Fruit fly (Drosophila melanogaster) whole organism, embryonic: Measurements from ENCODE around the gene CG33702.

Source experiments
- CG10462 ChIP-seq: fragments of 200-800 bp; sonication (Bioruptor generic); optimal IDR thresholded peaks from 2 replicates; lab custom pipeline; 2016; ENCODE audit warnings: missing biosample characterization, missing genetic modification characterization
- CG10654 ChIP-seq: fragments of 200-800 bp; sonication (Bioruptor generic); optimal IDR thresholded peaks from 2 replicates; lab custom pipeline; 2016; ENCODE audit warnings: missing biosample characterization, missing genetic modification characterization
- CG10979 ChIP-seq: fragments of 200-800 bp; sonication (Bioruptor generic); optimal IDR thresholded peaks from 2 replicates; lab custom pipeline; 2018; ENCODE audit warnings: missing biosample characterization, mild to moderate bottlenecking, missing genetic modification characterization, moderate library complexity
- CG13287 ChIP-seq: fragments of 200-800 bp; sonication (Bioruptor generic); IDR thresholded peaks from 2 replicates; pipeline ENCODE4 v1.3.6; 2022; ENCODE audit warnings: missing biosample characterization, missing genetic modification characterization; ENCODE audit not compliant: partially characterized antibody
- CG13775 ChIP-seq: fragments of 200-800 bp; sonication (Bioruptor generic); optimal IDR thresholded peaks from 3 replicates; lab custom pipeline; 2017; ENCODE audit warnings: missing biosample characterization, mild to moderate bottlenecking, missing genetic modification characterization
- CG14014 ChIP-seq: fragments of 200-800 bp; sonication (Bioruptor generic); IDR thresholded peaks from 2 replicates; pipeline ENCODE4 v1.3.6; 2022; ENCODE audit warnings: missing biosample characterization, missing genetic modification characterization
- CG15011 ChIP-seq: fragments of 200-800 bp; sonication (Bioruptor generic); optimal IDR thresholded peaks from 3 replicates; lab custom pipeline; 2018; ENCODE audit warnings: missing biosample characterization, mild to moderate bottlenecking, missing genetic modification characterization
- CG18599 ChIP-seq: fragments of 200-800 bp; sonication (Bioruptor generic); optimal IDR thresholded peaks from 3 replicates; lab custom pipeline; 2017; ENCODE audit warnings: missing biosample characterization, missing genetic modification characterization, mild to moderate bottlenecking, moderate library complexity, missing genetic modification reagents
- CG2199 ChIP-seq: fragments of 200-800 bp; sonication (Bioruptor generic); IDR thresholded peaks from 3 replicates; pipeline ENCODE4 v1.3.6; 2022; ENCODE audit warnings: missing biosample characterization, missing genetic modification characterization
- CG3281 ChIP-seq: fragments of 200-800 bp; sonication (Bioruptor generic); optimal IDR thresholded peaks from 3 replicates; lab custom pipeline; 2017; ENCODE audit warnings: missing biosample characterization, mild to moderate bottlenecking, missing genetic modification characterization
- CG4424 ChIP-seq: fragments of 200-800 bp; sonication (Bioruptor generic); optimal IDR thresholded peaks from 3 replicates; lab custom pipeline; 2016; ENCODE audit warnings: missing biosample characterization, missing genetic modification characterization
- CG7839 ChIP-seq: fragments of 200-800 bp; sonication (Bioruptor generic); optimal IDR thresholded peaks from 3 replicates; lab custom pipeline; 2018; ENCODE audit warnings: missing biosample characterization, mild to moderate bottlenecking, missing genetic modification characterization, moderate library complexity
- CG7963 ChIP-seq: fragments of 200-800 bp; sonication (Bioruptor generic); IDR thresholded peaks from 3 replicates; pipeline ENCODE4 v1.3.6; 2022; ENCODE audit warnings: missing biosample characterization, missing genetic modification characterization; ENCODE audit not compliant: partially characterized antibody
- CG7987 ChIP-seq: fragments of 200-800 bp; sonication (Bioruptor generic); optimal IDR thresholded peaks from 2 replicates; lab custom pipeline; 2018; ENCODE audit warnings: missing biosample characterization, mild to moderate bottlenecking, missing genetic modification characterization, moderate library complexity
- CG9437 ChIP-seq: fragments of 200-800 bp; sonication (Bioruptor generic); optimal IDR thresholded peaks from 2 replicates; lab custom pipeline; 2018; ENCODE audit warnings: missing biosample characterization, mild to moderate bottlenecking, missing genetic modification characterization
- Deaf1 ChIP-seq: fragments of 200-800 bp; optimal IDR thresholded peaks from 3 replicates; lab custom pipeline; 2019; ENCODE audit warnings: missing biosample characterization, mild to moderate bottlenecking, missing genetic modification characterization, moderate library complexity
- Fer3 ChIP-seq: fragments of 200-800 bp; sonication (Bioruptor generic); optimal IDR thresholded peaks from 2 replicates; lab custom pipeline; 2018; ENCODE audit warnings: missing biosample characterization, mild to moderate bottlenecking, missing genetic modification characterization, moderate library complexity
- Hsf ChIP-seq: fragments of 200-800 bp; sonication (Bioruptor generic); optimal IDR thresholded peaks from 3 replicates; lab custom pipeline; 2016; ENCODE audit warnings: missing biosample characterization, missing genetic modification characterization
- Max ChIP-seq: fragments of 200-800 bp; sonication (Bioruptor generic); optimal IDR thresholded peaks from 2 replicates; lab custom pipeline; 2016; ENCODE audit warnings: missing biosample characterization, mild to moderate bottlenecking, missing genetic modification characterization
- Nf-YB ChIP-seq: fragments of 200-800 bp; sonication (Bioruptor generic); optimal IDR thresholded peaks from 3 replicates; lab custom pipeline; 2019; ENCODE audit warnings: missing biosample characterization, mild to moderate bottlenecking, missing genetic modification characterization, moderate library complexity
- Ravus ChIP-seq: fragments of 200-800 bp; sonication (Bioruptor generic); IDR thresholded peaks from 2 replicates; pipeline ENCODE4 v1.3.6; 2022; ENCODE audit warnings: missing biosample characterization, missing genetic modification characterization
- Rfx ChIP-seq: fragments of 200-800 bp; sonication (Bioruptor generic); IDR thresholded peaks from 2 replicates; pipeline ENCODE4 v1.3.6; 2022; ENCODE audit warnings: missing biosample characterization, missing genetic modification characterization
- Trl ChIP-seq, 3 experiments: fragments of >200 bp in 2 of 3; fragments of 200-800 bp in 1 of 3; sonication (Bioruptor generic) in 1 of 3; optimal IDR thresholded peaks; 2 replicates in 1 of 3; 3 replicates in 2 of 3; lab custom pipeline; 2016 to 2017; ENCODE audit warnings: missing biosample characterization in 1 of 3, missing genetic modification characterization in 1 of 3
- Xrp1 ChIP-seq: fragments of 200-800 bp; sonication (Bioruptor generic); IDR thresholded peaks from 2 replicates; pipeline ENCODE4 v1.3.6; 2022; ENCODE audit warnings: missing biosample characterization, missing genetic modification characterization
- ap ChIP-seq: fragments of 200-800 bp; sonication (Bioruptor generic); IDR thresholded peaks from 2 replicates; pipeline ENCODE4 v1.3.6; 2022; ENCODE audit warnings: missing biosample characterization, missing genetic modification characterization
- bab2 ChIP-seq: fragments of 200-800 bp; sonication (Bioruptor generic); optimal IDR thresholded peaks from 2 replicates; lab custom pipeline; 2016; ENCODE audit warnings: missing biosample characterization, missing genetic modification characterization
- bcd ChIP-seq: fragments of 200-800 bp; sonication (Bioruptor generic); optimal IDR thresholded peaks from 2 replicates; lab custom pipeline; 2017; ENCODE audit warnings: missing biosample characterization, mild to moderate bottlenecking, missing genetic modification characterization
- dpn ChIP-seq, 2 experiments: fragments of 200-800 bp; sonication (Bioruptor generic); optimal IDR thresholded peaks; 3 replicates each; lab custom pipeline; 2016; ENCODE audit warnings: missing biosample characterization in 2 of 2, missing genetic modification characterization in 2 of 2
- eve ChIP-seq, 2 experiments: fragments of >200 bp; optimal IDR thresholded peaks; 2 replicates each; lab custom pipeline; 2017; ENCODE audit warnings: missing biosample characterization in 2 of 2, missing genetic modification characterization in 2 of 2
- kah ChIP-seq: fragments of 200-800 bp; sonication (Bioruptor generic); optimal IDR thresholded peaks from 2 replicates; lab custom pipeline; 2018; ENCODE audit warnings: missing biosample characterization, mild to moderate bottlenecking, missing genetic modification characterization
- lab ChIP-seq: fragments of 200-800 bp; sonication (Bioruptor generic); optimal IDR thresholded peaks from 3 replicates; lab custom pipeline; 2017; ENCODE audit warnings: missing biosample characterization, missing genetic modification characterization, mild to moderate bottlenecking, moderate library complexity, missing genetic modification reagents
- nmo ChIP-seq: fragments of 200-800 bp; sonication (Bioruptor generic); optimal IDR thresholded peaks from 2 replicates; lab custom pipeline; 2018; ENCODE audit warnings: missing biosample characterization, mild to moderate bottlenecking, missing genetic modification characterization, moderate library complexity
- onecut ChIP-seq: fragments of 200-800 bp; sonication (Bioruptor generic); IDR thresholded peaks from 2 replicates; pipeline ENCODE4 v1.3.6; 2022; ENCODE audit warnings: missing biosample characterization, missing genetic modification characterization
- phol ChIP-seq: fragments of 200-800 bp; sonication (Bioruptor generic); optimal IDR thresholded peaks from 3 replicates; lab custom pipeline; 2018; ENCODE audit warnings: missing biosample characterization, mild to moderate bottlenecking, missing genetic modification characterization, moderate library complexity
- prd ChIP-seq, 3 experiments: fragments of >200 bp in 2 of 3; fragments of 200-800 bp in 1 of 3; sonication (Bioruptor generic) in 1 of 3; optimal IDR thresholded peaks in 2 of 3; IDR thresholded peaks in 1 of 3; 2 replicates in 2 of 3; 3 replicates in 1 of 3; pipeline versions ENCODE4 v1.3.6 to Lab custom; 2017 to 2022; ENCODE audit warnings: missing biosample characterization in 1 of 3, missing genetic modification characterization in 1 of 3
- scrt ChIP-seq: fragments of 200-800 bp; sonication (Bioruptor generic); optimal IDR thresholded peaks from 2 replicates; lab custom pipeline; 2018; ENCODE audit warnings: missing biosample characterization, mild to moderate bottlenecking, missing genetic modification characterization, moderate library complexity
- slbo ChIP-seq: fragments of 200-800 bp; sonication (Bioruptor generic); IDR thresholded peaks from 2 replicates; pipeline ENCODE4 v1.3.6; 2022; ENCODE audit warnings: missing biosample characterization, missing genetic modification characterization
- sr ChIP-seq: fragments of 200-800 bp; sonication (Bioruptor generic); IDR thresholded peaks from 3 replicates; pipeline ENCODE4 v1.3.6; 2022; ENCODE audit warnings: missing biosample characterization, missing genetic modification characterization
- toy ChIP-seq: fragments of 200-800 bp; sonication (Bioruptor generic); IDR thresholded peaks from 2 replicates; pipeline ENCODE4 v1.3.6; 2022; ENCODE audit warnings: missing biosample characterization, missing genetic modification characterization
- twi ChIP-seq: fragments of 200-800 bp; optimal IDR thresholded peaks from 2 replicates; lab custom pipeline; 2019; ENCODE audit warnings: missing biosample characterization, mild to moderate bottlenecking, missing genetic modification characterization, moderate library complexity
- zen ChIP-seq: fragments of 200-800 bp; sonication (Bioruptor generic); optimal IDR thresholded peaks from 3 replicates; lab custom pipeline; 2018; ENCODE audit warnings: missing biosample characterization, mild to moderate bottlenecking, missing genetic modification characterization, moderate library complexity
- zen2 ChIP-seq: fragments of 200-800 bp; sonication (Bioruptor generic); IDR thresholded peaks from 3 replicates; pipeline ENCODE4 v1.3.6; 2022; ENCODE audit warnings: missing biosample characterization, missing genetic modification characterization; ENCODE audit not compliant: partially characterized antibody

The CG33702 gene

dm6 chr3L:9505007-9505712, 8.0 kb downstream of the CG33702 start, which contains the start of gene path (continued):
- TF ChIP-seq CG2199 (GFP tag; lab: Robert Waterston, UW) (peak; percentile 88; the same call in 2 of the 3 replicates), phol (tag; lab: Kevin White, UChicago) (peak; percentile 66), Max (GFP tag; lab: Kevin White, UChicago) (peak; percentile 43)

- TF ChIP-seq CG9437 (GFP tag; lab: Kevin White, UChicago) (peak; percentile 52), eve (GFP tag; optimal IDR thresholded peaks at IDR 0.05; lab: Kevin White, UChicago) (peak in 1 of 2 experiments; percentile 55), Nf-YB (GFP tag; lab: Kevin White, UChicago) (no peak)
- TF ChIP-seq, all 482 proteins: peak for 2
Measured at dm6 chr3L:9504530-9504929, 8.7 kb downstream of the CG33702 start.

dm6 chr3L:9503552-9504317, 9.5 kb downstream of the CG33702 start:
- TF ChIP-seq dpn (GFP tag; optimal IDR thresholded peaks at IDR 0.05; lab: Kevin White, UChicago): peak in 1 of 2 experiments; percentile 1
- TF ChIP-seq zen (tag; lab: Kevin White, UChicago): peak; percentile 29
- peak; percentile 8 for TF ChIP-seq bcd (GFP tag; lab: Kevin White, UChicago)
- TF ChIP-seq onecut (GFP tag; lab: Robert Waterston, UW): peak; percentile 52; the same call in 1 of the 2 replicates
- TF ChIP-seq lab: peak; percentile 39
- TF ChIP-seq Xrp1 (GFP tag; lab: Robert Waterston, UW): peak; percentile 24; the same call in 1 of the 2 replicates
- peak; percentile 3 for TF ChIP-seq Deaf1
- TF ChIP-seq CG18599 (GFP tag; lab: Kevin White, UChicago): peak; percentile 22
- TF ChIP-seq nmo (GFP tag; lab: Kevin White, UChicago): peak; percentile 23
- peak; percentile 16 for TF ChIP-seq CG4424
- TF ChIP-seq twi (tag; lab: Kevin White, UChicago): peak; percentile 30
- no peak for TF ChIP-seq CG7963 (GFP tag; lab: Robert Waterston, UW)
- peak; percentile 19 for TF ChIP-seq CG3281 (GFP tag; lab: Kevin White, UChicago)
- TF ChIP-seq Ravus (GFP tag; lab: Robert Waterston, UW): no peak
- 0 out of 2 replicates have a peak, but pooled peaks have one; percentile 31 for TF ChIP-seq Rfx (GFP tag; lab: Robert Waterston, UW)
- peak; percentile 46 for TF ChIP-seq kah
- TF ChIP-seq CG14014 (GFP tag; lab: Robert Waterston, UW): 0 out of 2 replicates have a peak, but pooled peaks have one; percentile 16
- TF ChIP-seq CG13287 (GFP tag; lab: Robert Waterston, UW): no peak
- peak; percentile 12 for TF ChIP-seq CG7839
- TF ChIP-seq ap (GFP tag; lab: Robert Waterston, UW): no peak
- peak in 1 of 2 experiments; percentile 8 for TF ChIP-seq Trl (optimal IDR thresholded peaks at IDR 0.05; lab: Kevin White, UChicago)
- TF ChIP-seq Trl (GFP tag; optimal IDR thresholded peaks at IDR 0.05; lab: Kevin White, UChicago): no peak
- peak; percentile 22 for TF ChIP-seq Fer3
- peak; percentile 98 for TF ChIP-seq sr (GFP tag; lab: Robert Waterston, UW)
- TF ChIP-seq zen2: no peak
- TF ChIP-seq Hsf (GFP tag; lab: Kevin White, UChicago): no peak
- TF ChIP-seq toy: no peak
- TF ChIP-seq CG7987 (GFP tag; lab: Kevin White, UChicago): no peak
- no peak for TF ChIP-seq CG10462 (GFP tag; lab: Kevin White, UChicago)
- TF ChIP-seq scrt (GFP tag; lab: Kevin White, UChicago): peak; percentile 58
- TF ChIP-seq CG13775: no peak
- TF ChIP-seq slbo (GFP tag; lab: Robert Waterston, UW): no peak
- peak; percentile 26 for TF ChIP-seq CG10979 (tag; lab: Kevin White, UChicago)
- TF ChIP-seq bab2 (GFP tag; lab: Kevin White, UChicago): peak; percentile 10
- no peak for TF ChIP-seq CG15011
- no peak for TF ChIP-seq prd (optimal IDR thresholded peaks at IDR 0.05; lab: Kevin White, UChicago)
- TF ChIP-seq prd (GFP tag; IDR thresholded peaks at IDR 0.05; lab: Robert Waterston, UW): peak; percentile 49; the same call in 1 of the 3 replicates
- TF ChIP-seq CG10654 (GFP tag; lab: Kevin White, UChicago): no peak
